Worm (Caenorhabditis elegans) whole organism, early embryonic: Measurements from ENCODE around the gene daf-2.

Experiments used
- ama-1 ChIP-seq: fragments of 150-350 bp; optimal IDR thresholded peaks from 2 replicates; lab custom pipeline; 2014
- ets-7 ChIP-seq: sonication (generic microtip); optimal IDR thresholded peaks from 2 replicates; lab custom pipeline; 2016; ENCODE audit warnings: missing genotype, missing genetic modification characterization, missing compliant biosample characterization
- hmg-4 ChIP-seq: fragments of 200-800 bp; sonication (Bioruptor generic); optimal IDR thresholded peaks from 2 replicates; lab custom pipeline; 2018; ENCODE audit warnings: mild to moderate bottlenecking, missing genetic modification characterization, missing compliant biosample characterization
- hnd-1 ChIP-seq: sonication (generic microtip); optimal IDR thresholded peaks from 2 replicates; lab custom pipeline; 2016; ENCODE audit warnings: missing genetic modification characterization, missing compliant biosample characterization
- pes-1 ChIP-seq: fragments of 200-800 bp; sonication (Bioruptor generic); IDR thresholded peaks from 2 replicates; pipeline ENCODE4 v1.3.6; 2022; ENCODE audit warnings: missing genetic modification reagents, missing genetic modification characterization, missing compliant biosample characterization

DNA sequence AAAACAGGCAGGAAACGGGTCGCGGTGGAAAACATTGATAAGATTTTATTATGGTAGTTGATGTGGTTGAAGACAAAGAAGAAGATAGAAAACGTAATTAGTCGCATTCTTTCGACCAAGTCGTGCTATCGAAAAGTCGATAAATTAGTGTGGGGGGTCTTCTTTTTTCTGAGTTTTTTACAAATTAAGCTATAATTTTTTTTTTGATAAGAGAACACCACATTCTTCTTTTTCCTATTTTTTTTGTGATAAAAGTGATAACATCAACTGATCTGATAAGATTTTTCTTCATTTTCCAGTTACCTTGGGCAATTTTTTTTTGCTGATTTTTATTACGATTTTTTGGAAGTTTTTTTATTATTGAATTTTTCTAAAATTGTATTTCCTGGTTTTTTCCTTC lies 59.7 kb downstream of the daf-2 start:
- TF ChIP-seq ama-1 (lab: Kevin White, UChicago) (no peak), hnd-1 (tag; lab: Kevin White, UChicago) (no peak), pes-1 (GFP tag; lab: Robert Waterston, UW) (no peak), ets-7 (tag; lab: Kevin White, UChicago) (no peak), hmg-4 (GFP tag; lab: Kevin White, UChicago) (no peak)
